Worm (Caenorhabditis elegans): ENCODE results near the gene F09C6.11.

F09C6.11 gene

DNA sequence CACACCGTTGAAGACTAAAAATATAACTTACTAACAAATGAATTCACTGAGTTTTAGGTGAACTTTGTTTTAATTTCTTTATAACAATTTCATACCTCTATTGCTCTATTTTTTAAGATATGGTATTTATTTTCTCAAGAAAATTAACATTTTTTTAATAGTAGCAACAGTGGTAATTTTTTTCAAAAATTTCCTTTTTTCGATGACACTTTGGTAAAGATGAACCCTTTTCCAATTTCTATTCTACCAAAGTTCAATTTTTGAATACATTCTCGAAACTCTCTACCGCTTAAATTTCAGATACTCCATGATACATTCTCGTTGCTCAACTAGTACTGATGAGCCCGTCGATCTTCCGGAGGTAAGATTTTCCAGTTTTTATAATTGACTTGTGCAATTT is 29.8 kb upstream of the F09C6.11 start, which contains the start of gene nhr-116:
Gene nhr-116, plus strand, starts transcription at position 301 of the 400 bp plus-strand sequence.
- no peak for TF ChIP-seq pqm-1 (tag; optimal IDR thresholded peaks at IDR 0.05)
- TF ChIP-seq ztf-11 (tag; optimal IDR thresholded peaks at IDR 0.05), result no peak
- no peak for TF ChIP-seq nhr-76 (tag; optimal IDR thresholded peaks at IDR 0.05)
- no peak for TF ChIP-seq unc-62 (GFP tag; optimal IDR thresholded peaks at IDR 0.05)
- no peak for TF ChIP-seq fos-1 (tag; optimal IDR thresholded peaks at IDR 0.05)

DNA sequence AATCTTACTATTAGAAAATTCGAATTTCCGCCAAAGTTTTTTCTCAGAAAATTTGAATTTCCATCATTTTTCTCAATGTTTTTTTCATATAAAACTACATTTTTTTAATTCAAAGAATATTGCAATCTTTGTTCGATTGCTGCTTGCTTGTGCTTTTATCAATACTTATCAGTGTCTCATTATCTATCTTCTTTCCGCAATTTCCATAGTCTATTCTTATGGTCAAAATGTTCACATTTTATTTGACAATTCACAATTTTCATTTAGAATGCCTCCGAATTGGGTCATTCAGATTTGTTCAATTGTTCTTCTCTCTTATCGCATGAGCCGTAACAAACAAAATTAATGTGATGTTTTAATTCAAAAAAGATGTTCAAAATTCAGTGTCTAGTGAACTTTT is 29.2 kb upstream of the F09C6.11 start:
- TF ChIP-seq pqm-1 (tag; optimal IDR thresholded peaks at IDR 0.05), result peak; percentile 10
- TF ChIP-seq aly-2 (tag; optimal IDR thresholded peaks at IDR 0.05), result no peak
- peak; percentile 44 for TF ChIP-seq elt-2 (tag; optimal IDR thresholded peaks at IDR 0.05)

DNA sequence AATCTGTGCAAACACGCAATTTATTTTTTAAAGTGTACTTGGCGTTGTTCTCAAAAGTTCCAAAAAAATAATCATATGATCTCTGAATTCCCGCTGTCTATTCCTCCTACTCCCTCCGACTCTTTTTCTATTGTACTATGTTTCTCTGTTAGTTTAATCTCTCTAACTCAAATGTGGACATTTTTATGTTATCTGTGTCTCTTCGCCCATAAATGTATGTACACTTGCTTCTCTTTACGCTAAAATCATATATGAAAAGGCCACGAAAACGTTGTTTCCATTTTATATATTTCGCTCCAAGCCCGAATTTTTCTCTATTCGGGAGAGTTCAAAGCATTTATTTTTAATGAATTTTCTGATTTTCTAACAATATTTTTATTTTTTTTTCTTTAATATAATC is 28.8 kb upstream of the F09C6.11 start:
- TF ChIP-seq jun-1 (tag; optimal IDR thresholded peaks at IDR 0.05) (no peak), mml-1 (tag; optimal IDR thresholded peaks at IDR 0.05) (no peak), pha-4 (tag; optimal IDR thresholded peaks at IDR 0.05) (peak; percentile 61), pqm-1 (tag; optimal IDR thresholded peaks at IDR 0.05) (peak; percentile 3), nhr-25 (tag; optimal IDR thresholded peaks at IDR 0.05) (no peak), ceh-16 (tag; optimal IDR thresholded peaks at IDR 0.05) (no peak), elt-2 (tag; optimal IDR thresholded peaks at IDR 0.05) (peak; percentile 25), egl-27 (tag; optimal IDR thresholded peaks at IDR 0.05) (no peak)

DNA sequence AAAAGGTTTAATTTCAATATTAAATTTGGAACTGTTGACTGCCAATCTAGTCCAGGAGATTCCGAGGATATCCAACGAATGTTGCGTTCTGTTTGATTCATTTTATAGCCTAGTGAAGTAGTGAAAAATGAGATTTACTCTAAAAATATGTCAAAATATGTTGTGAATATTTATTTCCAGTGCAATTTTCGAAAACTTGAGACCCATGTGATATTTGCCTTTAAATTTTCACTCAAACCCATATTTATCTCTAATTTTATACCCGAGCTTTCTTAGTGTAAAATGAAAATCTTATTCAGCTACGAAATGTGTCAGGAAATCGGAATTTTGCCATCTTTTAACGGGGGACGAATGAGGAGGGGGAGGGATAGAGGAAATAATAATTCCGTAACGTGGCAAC is 27.8 kb upstream of the F09C6.11 start, which contains the start of gene F09C6.16:
Gene F09C6.16, minus strand, starts transcription at position 101 of the 400 bp plus-strand sequence.
- TF ChIP-seq nhr-237 (tag; optimal IDR thresholded peaks at IDR 0.05) (no peak), nhr-12 (tag; optimal IDR thresholded peaks at IDR 0.05) (no peak), nfya-1 (tag; optimal IDR thresholded peaks at IDR 0.05; ENCODE audit: insufficient read depth) (no peak), ceh-9 (tag; optimal IDR thresholded peaks at IDR 0.05) (no peak), lsy-12 (tag; optimal IDR thresholded peaks at IDR 0.05) (no peak), eor-1 (tag; optimal IDR thresholded peaks at IDR 0.05) (no peak), elt-3 (tag; optimal IDR thresholded peaks at IDR 0.05) (no peak), ama-1 (optimal IDR thresholded peaks at IDR 0.05) (no peak), tbx-2 (tag; optimal IDR thresholded peaks at IDR 0.05) (no peak)

DNA sequence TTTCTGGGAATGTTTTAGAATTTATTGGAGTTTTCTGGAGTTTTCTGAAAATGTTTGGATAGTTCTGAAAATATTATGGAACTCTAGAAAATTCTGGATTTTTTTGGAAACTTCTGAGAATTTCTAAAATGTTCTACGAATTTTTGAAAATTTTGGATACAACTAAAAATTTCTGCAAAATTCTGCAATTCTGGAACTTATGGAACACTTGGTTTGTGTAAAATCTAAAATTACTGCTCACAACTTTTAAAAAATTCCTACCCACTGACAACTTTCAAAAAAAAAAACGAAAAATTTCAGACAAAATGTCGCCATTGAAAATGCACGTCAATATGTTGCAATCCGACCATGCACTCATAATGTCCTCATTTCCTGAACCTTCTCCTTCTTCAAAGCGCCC is 22.5 kb upstream of the F09C6.11 start, which contains the start of gene nhr-262:
Gene nhr-262, plus strand, starts transcription at position 301 of the 400 bp plus-strand sequence.
- TF ChIP-seq jun-1 (tag; optimal IDR thresholded peaks at IDR 0.05) (no peak), nhr-23 (tag; optimal IDR thresholded peaks at IDR 0.05) (no peak), egl-27 (tag; optimal IDR thresholded peaks at IDR 0.05) (no peak), skn-1 (tag; optimal IDR thresholded peaks at IDR 0.05) (no peak), nhr-12 (tag; optimal IDR thresholded peaks at IDR 0.05) (no peak), fos-1 (tag; optimal IDR thresholded peaks at IDR 0.05) (no peak), unc-62 (GFP tag; optimal IDR thresholded peaks at IDR 0.05) (no peak), sea-2 (GFP tag; optimal IDR thresholded peaks at IDR 0.05) (no peak), hmg-11 (tag; optimal IDR thresholded peaks at IDR 0.05) (no peak), lsy-12 (tag; optimal IDR thresholded peaks at IDR 0.05) (no peak), elt-3 (tag; optimal IDR thresholded peaks at IDR 0.05) (no peak), fkh-10 (GFP tag; optimal IDR thresholded peaks at IDR 0.05) (no peak), zag-1 (tag; optimal IDR thresholded peaks at IDR 0.05) (no peak), ceh-82 (tag; optimal IDR thresholded peaks at IDR 0.05) (no peak), elt-1 (tag; optimal IDR thresholded peaks at IDR 0.05) (no peak)

DNA sequence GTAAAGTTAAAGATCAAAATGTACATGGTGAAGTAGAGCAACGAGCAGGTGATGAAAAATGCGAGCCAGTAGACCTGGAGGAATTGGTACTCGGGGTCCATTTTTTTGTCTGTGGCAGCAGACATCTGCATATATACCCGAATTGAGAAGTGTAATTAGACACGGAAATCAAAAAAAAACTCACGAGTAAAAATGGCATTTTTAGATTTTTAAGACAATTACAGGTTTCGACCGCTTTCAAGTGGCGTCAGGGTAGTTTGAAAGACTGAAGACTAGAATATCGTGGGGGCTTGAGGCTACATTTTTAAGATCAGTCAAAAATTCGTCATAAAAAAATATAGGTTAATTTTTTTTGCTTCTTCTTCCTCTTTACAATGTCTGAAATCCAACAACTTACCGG is 20.6 kb upstream of the F09C6.11 start, which contains the start of gene srd-68:
Gene srd-68, minus strand, starts transcription at position 101 of the 400 bp plus-strand sequence.
- TF ChIP-seq fkh-2 (tag; optimal IDR thresholded peaks at IDR 0.05) (no peak), unc-62 (GFP tag; optimal IDR thresholded peaks at IDR 0.05) (no peak), nhr-28 (tag; optimal IDR thresholded peaks at IDR 0.05) (no peak), pha-4 (tag; optimal IDR thresholded peaks at IDR 0.05) (no peak), lin-15B (tag; optimal IDR thresholded peaks at IDR 0.05) (no peak), nhr-11 (tag; optimal IDR thresholded peaks at IDR 0.05) (no peak)
